Fruit fly (Drosophila melanogaster) whole organism: ENCODE data around the gene Ndfip.

Experiments
- CG8478 ChIP-seq: fragments of >200 bp; optimal IDR thresholded peaks from 2 replicates; lab custom pipeline; 2018; ENCODE audit warnings: inconsistent platforms
- Dll ChIP-seq: fragments of >200 bp; optimal IDR thresholded peaks from 2 replicates; lab custom pipeline; 2017
- EcR ChIP-seq, 2 experiments: fragments of >200 bp; optimal IDR thresholded peaks; 2 replicates each; lab custom pipeline; 2017; ENCODE audit warnings: missing biosample characterization in 2 of 2, missing genetic modification characterization in 2 of 2, missing genetic modification reagents in 2 of 2
- pan ChIP-seq: fragments of >200 bp; optimal IDR thresholded peaks from 2 replicates; lab custom pipeline; 2017
- psq ChIP-seq: fragments of >200 bp; optimal IDR thresholded peaks from 2 replicates; lab custom pipeline; 2017
- usp ChIP-seq: fragments of >200 bp; optimal IDR thresholded peaks from 2 replicates; lab custom pipeline; 2017; ENCODE audit warnings: missing biosample characterization, missing genetic modification characterization, mixed read lengths

Ndfip gene

dm6 chr3L:17653701-17654667 is at the start of gene Ndfip, which contains the start of the genes Krn and CG7484:
Gene Ndfip, minus strand, starts transcription at chr3L:17654280.
Gene Krn, minus strand, starts transcription at chr3L:17654280.
Gene CG7484, plus strand, starts transcription at chr3L:17654617.
- TF ChIP-seq pan (peak; percentile 0), psq (lab: Kevin White, UChicago) (no peak), Dll (no peak)

- TF ChIP-seq psq (lab: Kevin White, UChicago) (no peak), pan (no peak), EcR (GFP tag; optimal IDR thresholded peaks at IDR 0.05; lab: Kevin White, UChicago) (no peak), CG8478 (lab: Kevin White, UChicago) (no peak), Dll (no peak), usp (GFP tag; lab: Kevin White, UChicago) (no peak)
Observed at dm6 chr3L:17689579-17690191, 35.6 kb upstream of the Ndfip start, which contains the start of gene Ccn. Gene Ccn, plus strand, starts transcription at chr3L:17690015.

dm6 chr3L:17671768-17672167 is 17.7 kb upstream of the Ndfip start:
- no peak for TF ChIP-seq EcR (GFP tag; optimal IDR thresholded peaks at IDR 0.05; lab: Kevin White, UChicago)
- TF ChIP-seq Dll: no peak
- TF ChIP-seq psq (lab: Kevin White, UChicago): no peak
- TF ChIP-seq pan: no peak
- TF ChIP-seq usp (GFP tag; lab: Kevin White, UChicago): no peak
- TF ChIP-seq CG8478 (lab: Kevin White, UChicago): no peak

dm6 chr3L:17671322-17671721 is 17.2 kb upstream of the Ndfip start, which contains the start of gene CG34251:
Gene CG34251, plus strand, starts transcription at chr3L:17671622.
- TF ChIP-seq usp (GFP tag; lab: Kevin White, UChicago) (no peak), CG8478 (lab: Kevin White, UChicago) (no peak), Dll (no peak), EcR (GFP tag; optimal IDR thresholded peaks at IDR 0.05; lab: Kevin White, UChicago) (no peak), psq (lab: Kevin White, UChicago) (no peak), pan (no peak)

- no peak for TF ChIP-seq Dll
- TF ChIP-seq EcR (GFP tag; optimal IDR thresholded peaks at IDR 0.05; lab: Kevin White, UChicago): no peak
- TF ChIP-seq psq (lab: Kevin White, UChicago): no peak
Observed at dm6 chr3L:17668945-17669779, 15.1 kb upstream of the Ndfip start, which contains the start of gene Crtc. Gene Crtc, minus strand, starts transcription at chr3L:17669234.

dm6 chr3L:17668386-17668944 is 14.4 kb upstream of the Ndfip start:
- peak; percentile 41 for TF ChIP-seq Dll
- no peak for TF ChIP-seq EcR (GFP tag; optimal IDR thresholded peaks at IDR 0.05; lab: Kevin White, UChicago)

dm6 chr3L:17667642-17668362 is 13.7 kb upstream of the Ndfip start:
- TF ChIP-seq usp (GFP tag; lab: Kevin White, UChicago) (no peak), EcR (GFP tag; optimal IDR thresholded peaks at IDR 0.05; lab: Kevin White, UChicago) (no peak), Dll (no peak), psq (lab: Kevin White, UChicago) (no peak), pan (no peak), CG8478 (lab: Kevin White, UChicago) (no peak)

dm6 chr3L:17665084-17665576 is 11.1 kb upstream of the Ndfip start:
- TF ChIP-seq pan (no peak), Dll (no peak), psq (lab: Kevin White, UChicago) (no peak), usp (GFP tag; lab: Kevin White, UChicago) (no peak), CG8478 (lab: Kevin White, UChicago) (no peak), EcR (GFP tag; optimal IDR thresholded peaks at IDR 0.05; lab: Kevin White, UChicago) (no peak)

dm6 chr3L:17663647-17664046 is 9.6 kb upstream of the Ndfip start:
- no peak for TF ChIP-seq pan
- no peak for TF ChIP-seq Dll
- no peak for TF ChIP-seq usp (GFP tag; lab: Kevin White, UChicago)
- TF ChIP-seq CG8478 (lab: Kevin White, UChicago): no peak
- no peak for TF ChIP-seq EcR (GFP tag; optimal IDR thresholded peaks at IDR 0.05; lab: Kevin White, UChicago)
- no peak for TF ChIP-seq psq (lab: Kevin White, UChicago)

- no peak for TF ChIP-seq Dll
- TF ChIP-seq pan: no peak
- no peak for TF ChIP-seq psq (lab: Kevin White, UChicago)
- no peak for TF ChIP-seq usp (GFP tag; lab: Kevin White, UChicago)
- TF ChIP-seq EcR (GFP tag; optimal IDR thresholded peaks at IDR 0.05; lab: Kevin White, UChicago): no peak
- TF ChIP-seq CG8478 (lab: Kevin White, UChicago): no peak
Observed at dm6 chr3L:17659268-17659589, 5.1 kb upstream of the Ndfip start.
